Fruit fly (Drosophila melanogaster) whole organism, embryonic: ENCODE results near the gene CG14431.

Experiments used
- CG10543 ChIP-seq: fragments of 200-800 bp; sonication (Bioruptor generic); optimal IDR thresholded peaks from 3 replicates; lab custom pipeline; 2017; ENCODE audit warnings: missing biosample characterization, mild to moderate bottlenecking, missing genetic modification characterization, moderate library complexity
- CG12299 ChIP-seq: fragments of 200-800 bp; sonication (Bioruptor generic); optimal IDR thresholded peaks from 2 replicates; lab custom pipeline; 2018; ENCODE audit warnings: missing biosample characterization, mild to moderate bottlenecking, missing genetic modification characterization
- CG12942 ChIP-seq: fragments of 200-800 bp; sonication (Bioruptor generic); optimal IDR thresholded peaks from 3 replicates; lab custom pipeline; 2016; ENCODE audit warnings: missing biosample characterization, missing genetic modification characterization
- CG13287 ChIP-seq: fragments of 200-800 bp; sonication (Bioruptor generic); IDR thresholded peaks from 2 replicates; pipeline ENCODE4 v1.3.6; 2022; ENCODE audit warnings: missing biosample characterization, missing genetic modification characterization; ENCODE audit not compliant: partially characterized antibody
- CG14860 ChIP-seq: fragments of 200-800 bp; sonication (Bioruptor generic); IDR thresholded peaks from 3 replicates; pipeline ENCODE4 v1.3.6; 2022; ENCODE audit warnings: missing biosample characterization, missing genetic modification characterization; ENCODE audit not compliant: partially characterized antibody
- CG1529 ChIP-seq: fragments of 200-800 bp; sonication (Bioruptor generic); optimal IDR thresholded peaks from 3 replicates; lab custom pipeline; 2018; ENCODE audit warnings: missing biosample characterization, missing genetic modification characterization
- CG1792 ChIP-seq: fragments of 200-800 bp; sonication (Bioruptor generic); optimal IDR thresholded peaks from 2 replicates; lab custom pipeline; 2016; ENCODE audit warnings: missing biosample characterization, missing genetic modification characterization
- CG18476 ChIP-seq: fragments of 200-800 bp; sonication (Bioruptor generic); optimal IDR thresholded peaks from 2 replicates; lab custom pipeline; 2016; ENCODE audit warnings: missing biosample characterization, mild to moderate bottlenecking, missing genetic modification characterization
- CG2116 ChIP-seq: fragments of 200-800 bp; sonication (Bioruptor generic); optimal IDR thresholded peaks from 3 replicates; lab custom pipeline; 2018; ENCODE audit warnings: missing biosample characterization, mild to moderate bottlenecking, missing genetic modification characterization
- CG30403 ChIP-seq: fragments of 200-800 bp; sonication (Bioruptor generic); optimal IDR thresholded peaks from 3 replicates; lab custom pipeline; 2016; ENCODE audit warnings: missing biosample characterization, missing genetic modification characterization
- CG31388 ChIP-seq: fragments of 200-800 bp; sonication (Bioruptor generic); optimal IDR thresholded peaks from 2 replicates; lab custom pipeline; 2016; ENCODE audit warnings: missing biosample characterization, missing genetic modification characterization
- CG3281 ChIP-seq: fragments of 200-800 bp; sonication (Bioruptor generic); optimal IDR thresholded peaks from 3 replicates; lab custom pipeline; 2017; ENCODE audit warnings: missing biosample characterization, mild to moderate bottlenecking, missing genetic modification characterization
- CG3847 ChIP-seq: fragments of 200-800 bp; sonication (Bioruptor generic); IDR thresholded peaks from 2 replicates; pipeline ENCODE4 v1.3.6; 2022; ENCODE audit warnings: missing biosample characterization, missing genetic modification characterization
- CG3995 ChIP-seq: fragments of 200-800 bp; sonication (Bioruptor generic); optimal IDR thresholded peaks from 3 replicates; lab custom pipeline; 2016; ENCODE audit warnings: missing biosample characterization, missing genetic modification characterization
- CG4730 ChIP-seq: fragments of 200-800 bp; sonication (Bioruptor generic); IDR thresholded peaks from 2 replicates; pipeline ENCODE4 v1.3.6; 2022; ENCODE audit warnings: missing biosample characterization, missing genetic modification characterization
- CG6765 ChIP-seq: fragments of 200-800 bp; sonication (Bioruptor generic); optimal IDR thresholded peaks from 3 replicates; lab custom pipeline; 2017; ENCODE audit warnings: missing biosample characterization, mild to moderate bottlenecking, missing genetic modification characterization
- CG9215 ChIP-seq: fragments of 200-800 bp; sonication (Bioruptor generic); IDR thresholded peaks from 2 replicates; pipeline ENCODE4 v1.3.6; 2022; ENCODE audit warnings: missing biosample characterization, missing genetic modification characterization
- CoRest ChIP-seq: fragments of 200-800 bp; sonication (Bioruptor generic); optimal IDR thresholded peaks from 3 replicates; lab custom pipeline; 2018; ENCODE audit warnings: missing biosample characterization, mild to moderate bottlenecking, missing genetic modification characterization, moderate library complexity
- D19B ChIP-seq: fragments of 200-800 bp; sonication (Bioruptor generic); optimal IDR thresholded peaks from 2 replicates; lab custom pipeline; 2017; ENCODE audit warnings: missing biosample characterization, mild to moderate bottlenecking, missing genetic modification characterization
- MTF-1 ChIP-seq: fragments of 200-800 bp; sonication (Bioruptor generic); optimal IDR thresholded peaks from 2 replicates; lab custom pipeline; 2018; ENCODE audit warnings: missing biosample characterization, mild to moderate bottlenecking, missing genetic modification characterization, borderline replicate concordance
- Max ChIP-seq: fragments of 200-800 bp; sonication (Bioruptor generic); optimal IDR thresholded peaks from 2 replicates; lab custom pipeline; 2016; ENCODE audit warnings: missing biosample characterization, mild to moderate bottlenecking, missing genetic modification characterization
- Med ChIP-seq: fragments of 200-800 bp; sonication (Bioruptor generic); peaks from one replicate; lab custom pipeline; 2016; ENCODE audit warnings: missing biosample characterization, missing genetic modification characterization, mild to moderate bottlenecking, inconsistent platforms, moderate library complexity
- PHDP ChIP-seq: fragments of 200-800 bp; sonication (Bioruptor generic); optimal IDR thresholded peaks from 3 replicates; lab custom pipeline; 2018; ENCODE audit warnings: missing biosample characterization, mild to moderate bottlenecking, missing genetic modification characterization, moderate library complexity
- Pdp1 ChIP-seq, 2 experiments: fragments of 200-800 bp; sonication (Bioruptor generic); optimal IDR thresholded peaks; 3 replicates each; lab custom pipeline; 2016; ENCODE audit warnings: missing biosample characterization in 2 of 2, missing genetic modification characterization in 2 of 2, mild to moderate bottlenecking in 1 of 2, moderate library complexity in 1 of 2
- Six4 ChIP-seq: fragments of 200-800 bp; sonication (Bioruptor generic); optimal IDR thresholded peaks from 2 replicates; lab custom pipeline; 2016; ENCODE audit warnings: missing biosample characterization, missing genetic modification characterization
- Sry-β ChIP-seq: fragments of 200-800 bp; sonication (Bioruptor generic); optimal IDR thresholded peaks from 2 replicates; lab custom pipeline; 2018; ENCODE audit warnings: missing biosample characterization, mild to moderate bottlenecking, missing genetic modification characterization, moderate library complexity
- ap ChIP-seq: fragments of 200-800 bp; sonication (Bioruptor generic); IDR thresholded peaks from 2 replicates; pipeline ENCODE4 v1.3.6; 2022; ENCODE audit warnings: missing biosample characterization, missing genetic modification characterization
- bab2 ChIP-seq: fragments of 200-800 bp; sonication (Bioruptor generic); optimal IDR thresholded peaks from 2 replicates; lab custom pipeline; 2016; ENCODE audit warnings: missing biosample characterization, missing genetic modification characterization
- bowl ChIP-seq: fragments of 200-800 bp; sonication (Bioruptor generic); IDR thresholded peaks from 2 replicates; pipeline ENCODE4 v1.3.6; 2022; ENCODE audit warnings: missing biosample characterization, missing genetic modification characterization
- disco-r ChIP-seq: fragments of 200-800 bp; sonication (Bioruptor generic); optimal IDR thresholded peaks from 2 replicates; lab custom pipeline; 2016; ENCODE audit warnings: missing biosample characterization, missing genetic modification characterization
- fd3F ChIP-seq: fragments of 200-800 bp; sonication (Bioruptor generic); optimal IDR thresholded peaks from 2 replicates; lab custom pipeline; 2018; ENCODE audit warnings: missing biosample characterization, mild to moderate bottlenecking, missing genetic modification characterization, moderate library complexity
- her ChIP-seq: fragments of 200-800 bp; sonication (Bioruptor generic); optimal IDR thresholded peaks from 2 replicates; lab custom pipeline; 2016; ENCODE audit warnings: missing biosample characterization, missing genetic modification characterization
- hkb ChIP-seq, 2 experiments: fragments of 200-800 bp in 1 of 2; fragments of >200 bp in 1 of 2; sonication (Bioruptor generic) in 1 of 2; IDR thresholded peaks in 1 of 2; optimal IDR thresholded peaks in 1 of 2; 2 replicates each; pipeline versions ENCODE4 v1.3.6 to Lab custom; 2017 to 2022; ENCODE audit warnings: missing biosample characterization in 1 of 2, missing genetic modification characterization in 1 of 2
- klu ChIP-seq: fragments of 200-800 bp; sonication (Bioruptor generic); IDR thresholded peaks from 2 replicates; pipeline ENCODE4 v1.3.6; 2022; ENCODE audit warnings: missing biosample characterization, missing genetic modification characterization
- mam ChIP-seq: fragments of 200-800 bp; sonication (Bioruptor generic); optimal IDR thresholded peaks from 3 replicates; lab custom pipeline; 2016; ENCODE audit warnings: missing biosample characterization, missing genetic modification characterization
- nom ChIP-seq: fragments of 200-800 bp; sonication (Bioruptor generic); optimal IDR thresholded peaks from 2 replicates; lab custom pipeline; 2017; ENCODE audit warnings: missing biosample characterization, missing genetic modification characterization, mild to moderate bottlenecking, moderate library complexity, missing genetic modification reagents
- pfk ChIP-seq: fragments of 200-800 bp; sonication (Bioruptor generic); optimal IDR thresholded peaks from 2 replicates; lab custom pipeline; 2018; ENCODE audit warnings: missing biosample characterization, mild to moderate bottlenecking, missing genetic modification characterization, moderate library complexity
- phol ChIP-seq: fragments of 200-800 bp; sonication (Bioruptor generic); optimal IDR thresholded peaks from 3 replicates; lab custom pipeline; 2018; ENCODE audit warnings: missing biosample characterization, mild to moderate bottlenecking, missing genetic modification characterization, moderate library complexity
- prd ChIP-seq, 3 experiments: fragments of >200 bp in 2 of 3; fragments of 200-800 bp in 1 of 3; sonication (Bioruptor generic) in 1 of 3; optimal IDR thresholded peaks in 2 of 3; IDR thresholded peaks in 1 of 3; 2 replicates in 2 of 3; 3 replicates in 1 of 3; pipeline versions ENCODE4 v1.3.6 to Lab custom; 2017 to 2022; ENCODE audit warnings: missing biosample characterization in 1 of 3, missing genetic modification characterization in 1 of 3
- psq ChIP-seq: fragments of 200-800 bp; sonication (Bioruptor generic); optimal IDR thresholded peaks from 2 replicates; lab custom pipeline; 2017; ENCODE audit warnings: missing biosample characterization, missing genetic modification characterization
- pum ChIP-seq: fragments of 200-800 bp; sonication (Bioruptor generic); optimal IDR thresholded peaks from 2 replicates; lab custom pipeline; 2016; ENCODE audit warnings: missing biosample characterization, missing genetic modification characterization
- row ChIP-seq: fragments of 200-800 bp; sonication (Bioruptor generic); IDR thresholded peaks from 3 replicates; pipeline ENCODE4 v1.3.6; 2022; ENCODE audit warnings: missing biosample characterization, missing genetic modification characterization
- sens ChIP-seq: fragments of 200-800 bp; sonication (Bioruptor generic); peaks from one replicate; lab custom pipeline; 2016; ENCODE audit warnings: missing biosample characterization, missing genetic modification characterization
- ttk ChIP-seq: fragments of 200-800 bp; sonication (Bioruptor generic); IDR thresholded peaks from 2 replicates; pipeline ENCODE4 v2.1.2; 2022; ENCODE audit warnings: missing biosample characterization, missing genetic modification characterization
- tx ChIP-seq: fragments of 200-800 bp; sonication (Bioruptor generic); optimal IDR thresholded peaks from 2 replicates; lab custom pipeline; 2016; ENCODE audit warnings: missing biosample characterization, missing genetic modification characterization
- unc-4 ChIP-seq: fragments of 200-800 bp; sonication (Bioruptor generic); IDR thresholded peaks from 2 replicates; pipeline ENCODE4 v1.3.6; 2022; ENCODE audit warnings: missing biosample characterization, missing genetic modification characterization; ENCODE audit not compliant: partially characterized antibody
- wdn ChIP-seq: fragments of 200-800 bp; sonication (Bioruptor generic); IDR thresholded peaks from 2 replicates; pipeline ENCODE4 v1.3.6; 2022; ENCODE audit warnings: missing biosample characterization, missing genetic modification characterization
- zen ChIP-seq: fragments of 200-800 bp; sonication (Bioruptor generic); optimal IDR thresholded peaks from 3 replicates; lab custom pipeline; 2018; ENCODE audit warnings: missing biosample characterization, mild to moderate bottlenecking, missing genetic modification characterization, moderate library complexity

Gene CG14431

dm6 chrX:6859756-6860412 is 48.2 kb upstream of the CG14431 start (continued):
- TF ChIP-seq disco-r (GFP tag; lab: Kevin White, UChicago) (no peak), MTF-1 (GFP tag; lab: Kevin White, UChicago) (no peak), bowl (GFP tag; lab: Robert Waterston, UW) (0 out of 2 replicates have a peak, but pooled peaks have one; percentile 35), CG10543 (GFP tag; lab: Kevin White, UChicago) (peak; percentile 1), pum (GFP tag; lab: Kevin White, UChicago) (peak; percentile 80), PHDP (tag; lab: Kevin White, UChicago) (peak; percentile 30), fd3F (GFP tag; lab: Kevin White, UChicago) (no peak), CG9215 (peak; percentile 83), D19B (GFP tag; lab: Kevin White, UChicago) (peak; percentile 83), Med (GFP tag; lab: Kevin White, UChicago) (peak; percentile 88), sens (GFP tag; lab: Kevin White, UChicago) (peak; percentile 98), unc-4 (GFP tag; lab: Robert Waterston, UW) (no peak), CoRest (peak; percentile 64), prd (optimal IDR thresholded peaks at IDR 0.05; lab: Kevin White, UChicago) (no peak), prd (GFP tag; IDR thresholded peaks at IDR 0.05; lab: Robert Waterston, UW) (peak; percentile 83), CG18476 (GFP tag; lab: Kevin White, UChicago) (peak; percentile 82), CG31388 (GFP tag; lab: Kevin White, UChicago) (peak; percentile 45), wdn (GFP tag; lab: Robert Waterston, UW) (no peak), ttk (GFP tag; lab: Robert Waterston, UW) (peak; percentile 64), CG6765 (GFP tag; lab: Kevin White, UChicago) (peak; percentile 59), CG1529 (peak; percentile 18), CG3847 (GFP tag; lab: Robert Waterston, UW) (peak; percentile 54), Sry-β (GFP tag; lab: Kevin White, UChicago) (no peak), CG30403 (peak; percentile 64), Six4 (GFP tag; lab: Kevin White, UChicago) (peak; percentile 70), phol (tag; lab: Kevin White, UChicago) (peak; percentile 90), row (GFP tag; lab: Robert Waterston, UW) (peak; percentile 72), zen (tag; lab: Kevin White, UChicago) (peak; percentile 27), CG12942 (GFP tag; lab: Kevin White, UChicago) (no peak), klu (GFP tag; lab: Robert Waterston, UW) (peak; percentile 65), CG13287 (GFP tag; lab: Robert Waterston, UW) (no peak), CG2116 (no peak), CG4730 (GFP tag; lab: Robert Waterston, UW) (peak; percentile 62), nom (peak; percentile 44), tx (GFP tag; lab: Kevin White, UChicago) (no peak), ap (peak; percentile 68), hkb (optimal IDR thresholded peaks at IDR 0.05; lab: Kevin White, UChicago) (no peak), hkb (GFP tag; IDR thresholded peaks at IDR 0.05; lab: Robert Waterston, UW) (peak; percentile 65; the same call in 1 of the 2 replicates), CG14860 (no peak), CG3995 (GFP tag; lab: Kevin White, UChicago) (peak; percentile 59), mam (peak; percentile 85), Max (GFP tag; lab: Kevin White, UChicago) (peak; percentile 80), Pdp1 (GFP tag; optimal IDR thresholded peaks at IDR 0.05; lab: Kevin White, UChicago) (peak; percentile 72 to 88), bab2 (GFP tag; lab: Kevin White, UChicago) (no peak), pfk (GFP tag; lab: Kevin White, UChicago) (no peak), CG12299 (no peak), CG1792 (GFP tag; lab: Kevin White, UChicago) (peak; percentile 76), CG3281 (GFP tag; lab: Kevin White, UChicago) (peak; percentile 91), her (peak; percentile 69), psq (GFP tag; lab: Kevin White, UChicago) (peak; percentile 88)
